Worm (Caenorhabditis elegans): ENCODE measurements around the gene K10G9.2.

Gene K10G9.2

DNA sequence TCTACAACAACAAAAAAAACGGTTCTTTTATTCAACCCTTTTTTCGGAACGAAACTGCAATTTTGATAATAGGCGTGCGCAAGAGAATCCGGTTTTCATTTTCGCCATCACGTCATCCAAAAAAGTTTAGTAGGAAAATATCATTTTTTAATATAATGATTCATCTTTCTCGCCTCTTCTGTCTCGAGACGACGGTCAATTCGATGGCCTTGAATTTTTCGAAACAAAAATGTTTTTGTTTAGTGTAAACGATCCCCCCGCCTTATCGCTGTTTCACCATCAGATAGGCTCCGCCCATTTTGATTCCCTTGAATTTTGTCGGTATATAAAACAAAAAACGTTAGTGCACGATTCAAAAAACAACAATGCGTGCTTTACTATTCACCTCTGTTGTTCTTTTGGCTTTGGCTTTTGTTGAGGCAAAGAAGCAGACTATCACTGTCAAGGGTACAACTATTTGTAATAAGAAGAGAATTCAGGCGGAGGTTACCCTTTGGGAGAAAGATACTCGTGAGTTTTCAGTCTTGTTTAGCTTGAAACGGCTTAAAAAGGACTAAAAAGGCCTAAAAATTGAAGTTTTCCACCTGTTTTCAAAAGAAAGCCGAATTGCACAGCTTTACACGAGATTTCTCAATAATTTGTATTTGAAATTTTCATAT, 51.9 kb downstream of the K10G9.2 start, which contains the start of gene ttr-15:
Gene ttr-15 (plus strand): TSS at position 340 of the 659 bp plus-strand sequence.
- TF ChIP-seq pqm-1 (tag; optimal IDR thresholded peaks at IDR 0.05) (no peak), fkh-8 (tag; optimal IDR thresholded peaks at IDR 0.05) (no peak), irx-1 (tag; optimal IDR thresholded peaks at IDR 0.05) (peak; percentile 26), jun-1 (tag; optimal IDR thresholded peaks at IDR 0.05) (no peak), unc-130 (tag; optimal IDR thresholded peaks at IDR 0.05) (no peak), ceh-88 (GFP tag; IDR thresholded peaks at IDR 0.05) (no peak), sox-4 (tag; optimal IDR thresholded peaks at IDR 0.05) (no peak), vab-15 (tag; optimal IDR thresholded peaks at IDR 0.05) (no peak), mab-9 (GFP tag; IDR thresholded peaks at IDR 0.05) (no peak), skn-1 (tag; optimal IDR thresholded peaks at IDR 0.05) (no peak), snu-23 (GFP tag; optimal IDR thresholded peaks at IDR 0.05) (peak; percentile 36), unc-62 (GFP tag; optimal IDR thresholded peaks at IDR 0.05) (no peak), nhr-77 (tag; optimal IDR thresholded peaks at IDR 0.05) (no peak), nhr-28 (tag; optimal IDR thresholded peaks at IDR 0.05) (no peak), pag-3 (tag; optimal IDR thresholded peaks at IDR 0.05; ENCODE audit: borderline replicate concordance, insufficient read depth) (no peak), nhr-12 (tag; optimal IDR thresholded peaks at IDR 0.05) (no peak), unc-86 (tag; optimal IDR thresholded peaks at IDR 0.05) (no peak), nhr-71 (tag; optimal IDR thresholded peaks at IDR 0.05) (peak; percentile 60), C04F5.9 (tag; optimal IDR thresholded peaks at IDR 0.05) (no peak), nhr-19 (GFP tag; conservative IDR thresholded peaks at IDR 0.05) (no peak; the same call in 1 of the 2 replicates), unc-98 (GFP tag; IDR thresholded peaks at IDR 0.05) (no peak), sup-37 (GFP tag; optimal IDR thresholded peaks at IDR 0.05) (no peak), rnt-1 (tag; optimal IDR thresholded peaks at IDR 0.05) (no peak), snpc-4 (tag; optimal IDR thresholded peaks at IDR 0.05) (no peak), alr-1 (tag; optimal IDR thresholded peaks at IDR 0.05; ENCODE audit: borderline replicate concordance) (no peak), nhr-84 (tag; optimal IDR thresholded peaks at IDR 0.05) (no peak), ceh-8 (GFP tag; optimal IDR thresholded peaks at IDR 0.05) (no peak), elt-3 (tag; optimal IDR thresholded peaks at IDR 0.05) (peak in 3 of 6 experiments; percentile 36 to 67 (median 48)), nhr-47 (tag; optimal IDR thresholded peaks at IDR 0.05) (peak; percentile 11), ceh-82 (tag; optimal IDR thresholded peaks at IDR 0.05) (no peak), ceh-90 (tag; optimal IDR thresholded peaks at IDR 0.05) (no peak), zag-1 (tag; optimal IDR thresholded peaks at IDR 0.05) (no peak), mef-2 (tag; optimal IDR thresholded peaks at IDR 0.05) (no peak), blmp-1 (tag; optimal IDR thresholded peaks at IDR 0.05) (peak; percentile 65), dpl-1 (GFP tag; optimal IDR thresholded peaks at IDR 0.05) (no peak), nhr-237 (tag; optimal IDR thresholded peaks at IDR 0.05) (no peak), ceh-63 (GFP tag; optimal IDR thresholded peaks at IDR 0.05) (no peak), sptf-1 (tag; optimal IDR thresholded peaks at IDR 0.05) (no peak), fos-1 (tag; optimal IDR thresholded peaks at IDR 0.05) (peak; percentile 13), swsn-7 (tag; optimal IDR thresholded peaks at IDR 0.05) (no peak), efl-1 (optimal IDR thresholded peaks at IDR 0.05) (peak in 1 of 2 experiments; percentile 12), efl-1 (GFP tag; optimal IDR thresholded peaks at IDR 0.05 in 1 of 2) (peak in 1 of 2 experiments; percentile 92), nhr-85 (tag) (peak; percentile 96), C34B4.2 (tag; optimal IDR thresholded peaks at IDR 0.05) (no peak), elt-2 (tag; optimal IDR thresholded peaks at IDR 0.05) (no peak), ztf-11 (tag; optimal IDR thresholded peaks at IDR 0.05) (no peak), lin-15B (tag; optimal IDR thresholded peaks at IDR 0.05) (no peak), Y116A8C.19 (tag; optimal IDR thresholded peaks at IDR 0.05; ENCODE audit: borderline replicate concordance) (no peak), dsc-1 (tag; optimal IDR thresholded peaks at IDR 0.05) (no peak), lin-13 (GFP tag; optimal IDR thresholded peaks at IDR 0.05) (no peak), tbx-2 (tag; optimal IDR thresholded peaks at IDR 0.05) (no peak), ama-1 (optimal IDR thresholded peaks at IDR 0.05) (peak; percentile 44), efl-3 (GFP tag; optimal IDR thresholded peaks at IDR 0.05) (no peak)

All from whole organism, L1 larva.